Worm (Caenorhabditis elegans) whole organism, late embryonic: ENCODE results near the gene R08D7.4.
A peak's percentile ranks its signal among the peaks of the same experiment; 100 is the strongest.

Experiments
- C38D4.7 ChIP-seq: fragments of 200-800 bp; sonication (Bioruptor generic); optimal IDR thresholded peaks from 2 replicates; lab custom pipeline; 2018; ENCODE audit warnings: mild to moderate bottlenecking, missing genetic modification characterization, moderate library complexity, missing compliant biosample characterization
- F13H6.1 ChIP-seq: sonication (generic microtip); optimal IDR thresholded peaks from 2 replicates; lab custom pipeline; 2016; ENCODE audit warnings: missing genetic modification characterization, missing compliant biosample characterization
- K09A11.1 ChIP-seq: sonication (generic microtip); optimal IDR thresholded peaks from 2 replicates; lab custom pipeline; 2017; ENCODE audit warnings: antibody characterized with exemption, mild to moderate bottlenecking, missing genetic modification characterization, missing compliant biosample characterization; ENCODE audit not compliant: insufficient read depth
- Y22D7AL.16 ChIP-seq: sonication (generic microtip); optimal IDR thresholded peaks from 2 replicates; lab custom pipeline; 2016; ENCODE audit warnings: missing genetic modification characterization, missing compliant biosample characterization
- ahr-1 ChIP-seq: sonication (generic microtip); optimal IDR thresholded peaks from 2 replicates; lab custom pipeline; 2016; ENCODE audit warnings: missing genetic modification characterization, missing compliant biosample characterization
- ama-1 ChIP-seq: fragments of 150-350 bp; optimal IDR thresholded peaks from 2 replicates; lab custom pipeline; 2014
- ceh-2 ChIP-seq: sonication (generic microtip); optimal IDR thresholded peaks from 2 replicates; lab custom pipeline; 2016; ENCODE audit warnings: missing genotype, missing genetic modification characterization, missing compliant biosample characterization
- ceh-22 ChIP-seq: sonication (generic microtip); optimal IDR thresholded peaks from 2 replicates; lab custom pipeline; 2017; ENCODE audit warnings: missing biosample characterization, missing genetic modification characterization
- ceh-24 ChIP-seq: sonication (generic microtip); optimal IDR thresholded peaks from 2 replicates; lab custom pipeline; 2016; ENCODE audit warnings: mild to moderate bottlenecking, missing genetic modification characterization, missing compliant biosample characterization
- ceh-30 ChIP-seq: fragments of 150-350 bp; optimal IDR thresholded peaks from 2 replicates; lab custom pipeline; 2014; ENCODE audit warnings: missing biosample characterization, missing genetic modification characterization
- ceh-31 ChIP-seq: sonication (generic microtip); optimal IDR thresholded peaks from 2 replicates; lab custom pipeline; 2016; ENCODE audit warnings: missing genetic modification characterization, missing compliant biosample characterization
- ceh-34 ChIP-seq: sonication (generic microtip); optimal IDR thresholded peaks from 2 replicates; lab custom pipeline; 2016; ENCODE audit warnings: mild to moderate bottlenecking, missing genetic modification characterization, missing compliant biosample characterization
- ceh-45 ChIP-seq: fragments of 200-800 bp; sonication (Bioruptor generic); IDR thresholded peaks from 2 replicates; pipeline ENCODE4 v1.3.6; 2022; ENCODE audit warnings: missing genetic modification reagents, missing genetic modification characterization, missing compliant biosample characterization
- ceh-48 ChIP-seq: sonication (generic microtip); optimal IDR thresholded peaks from 2 replicates; lab custom pipeline; 2016; ENCODE audit warnings: missing genetic modification characterization, inconsistent platforms, missing compliant biosample characterization
- ceh-6 ChIP-seq: fragments of 200-800 bp; sonication (Bioruptor generic); optimal IDR thresholded peaks from 2 replicates; lab custom pipeline; 2018; ENCODE audit warnings: mild to moderate bottlenecking, missing genetic modification characterization, missing compliant biosample characterization
- ceh-9 ChIP-seq: sonication (generic microtip); optimal IDR thresholded peaks from 2 replicates; lab custom pipeline; 2016; ENCODE audit warnings: mild to moderate bottlenecking, missing genetic modification characterization, inconsistent platforms, missing compliant biosample characterization
- che-1 ChIP-seq: sonication (generic microtip); optimal IDR thresholded peaks from 2 replicates; lab custom pipeline; 2016; ENCODE audit warnings: mild to moderate bottlenecking, missing genetic modification characterization, missing compliant biosample characterization
- dmd-4 ChIP-seq: sonication (generic microtip); optimal IDR thresholded peaks from 2 replicates; lab custom pipeline; 2016; ENCODE audit warnings: borderline replicate concordance, missing genetic modification characterization, missing compliant biosample characterization
- dve-1 ChIP-seq: sonication (generic microtip); optimal IDR thresholded peaks from 2 replicates; lab custom pipeline; 2017; ENCODE audit warnings: antibody characterized with exemption, mild to moderate bottlenecking, missing genetic modification characterization, missing compliant biosample characterization
- elt-2 ChIP-seq: sonication (generic microtip); optimal IDR thresholded peaks from 2 replicates; lab custom pipeline; 2016; ENCODE audit warnings: missing genetic modification reagents, missing genetic modification characterization, missing compliant biosample characterization
- elt-4 ChIP-seq: sonication (generic microtip); optimal IDR thresholded peaks from 2 replicates; lab custom pipeline; 2016; ENCODE audit warnings: missing genetic modification characterization, missing compliant biosample characterization
- ets-4 ChIP-seq: sonication (generic microtip); optimal IDR thresholded peaks from 2 replicates; lab custom pipeline; 2016; ENCODE audit warnings: missing genetic modification characterization, missing compliant biosample characterization
- eyg-1 ChIP-seq: sonication (generic microtip); optimal IDR thresholded peaks from 2 replicates; lab custom pipeline; 2016; ENCODE audit warnings: missing genotype, missing genetic modification characterization, missing compliant biosample characterization
- fkh-10 ChIP-seq: fragments of 150-350 bp; optimal IDR thresholded peaks from 2 replicates; lab custom pipeline; 2014; ENCODE audit warnings: missing biosample characterization, missing genetic modification reagents, missing genetic modification characterization
- fkh-6 ChIP-seq: sonication (generic microtip); optimal IDR thresholded peaks from 2 replicates; lab custom pipeline; 2016; ENCODE audit warnings: missing genetic modification characterization, missing compliant biosample characterization
- gmeb-2 ChIP-seq: sonication (generic microtip); optimal IDR thresholded peaks from 2 replicates; lab custom pipeline; 2016; ENCODE audit warnings: missing genetic modification characterization, inconsistent platforms, missing compliant biosample characterization
- hlh-13 ChIP-seq: fragments of 200-800 bp; sonication (Bioruptor generic); optimal IDR thresholded peaks from 2 replicates; lab custom pipeline; 2018; ENCODE audit warnings: mild to moderate bottlenecking, missing genetic modification characterization, missing compliant biosample characterization
- hlh-8 ChIP-seq: sonication (generic microtip); optimal IDR thresholded peaks from 2 replicates; lab custom pipeline; 2016; ENCODE audit warnings: missing genotype, missing genetic modification characterization, missing compliant biosample characterization
- lin-11 ChIP-seq: fragments of 200-800 bp; sonication (Bioruptor generic); optimal IDR thresholded peaks from 2 replicates; lab custom pipeline; 2018; ENCODE audit warnings: mild to moderate bottlenecking, missing genetic modification characterization, missing compliant biosample characterization
- mec-3 ChIP-seq: sonication (generic microtip); optimal IDR thresholded peaks from 2 replicates; lab custom pipeline; 2016; ENCODE audit warnings: borderline replicate concordance, missing genetic modification characterization, missing compliant biosample characterization
- nfya-1 ChIP-seq: sonication (generic microtip); optimal IDR thresholded peaks from 2 replicates; lab custom pipeline; 2017; ENCODE audit warnings: missing genetic modification characterization, mild to moderate bottlenecking, missing compliant biosample characterization, antibody characterized with exemption, moderate library complexity
- nhr-11 ChIP-seq: fragments of 150-350 bp; optimal IDR thresholded peaks from 2 replicates; lab custom pipeline; 2014; ENCODE audit warnings: missing biosample characterization, missing genetic modification characterization
- nhr-232 ChIP-seq: sonication (generic microtip); optimal IDR thresholded peaks from 2 replicates; lab custom pipeline; 2016; ENCODE audit warnings: missing genetic modification characterization, missing compliant biosample characterization
- pat-9 ChIP-seq: fragments of 200-800 bp; sonication (Bioruptor generic); optimal IDR thresholded peaks from 2 replicates; lab custom pipeline; 2018; ENCODE audit warnings: mild to moderate bottlenecking, missing genetic modification characterization, moderate library complexity, missing compliant biosample characterization
- pax-1 ChIP-seq: fragments of 150-350 bp; optimal IDR thresholded peaks from 2 replicates; lab custom pipeline; 2014; ENCODE audit warnings: missing biosample characterization, missing genetic modification characterization
- pha-2 ChIP-seq: sonication (generic microtip); optimal IDR thresholded peaks from 2 replicates; lab custom pipeline; 2017; ENCODE audit warnings: mild to moderate bottlenecking, missing genetic modification characterization, missing compliant biosample characterization
- pqm-1 ChIP-seq: sonication (generic microtip); optimal IDR thresholded peaks from 2 replicates; lab custom pipeline; 2016; ENCODE audit warnings: missing genetic modification characterization, missing compliant biosample characterization
- ref-2 ChIP-seq: sonication (generic microtip); optimal IDR thresholded peaks from 2 replicates; lab custom pipeline; 2016; ENCODE audit warnings: missing genetic modification characterization, missing compliant biosample characterization
- rnt-1 ChIP-seq: sonication (generic microtip); optimal IDR thresholded peaks from 2 replicates; lab custom pipeline; 2016; ENCODE audit warnings: missing genetic modification characterization, missing compliant biosample characterization
- sox-2 ChIP-seq: fragments of 200-800 bp; sonication (Bioruptor generic); IDR thresholded peaks from 2 replicates; pipeline ENCODE4 v1.3.6; 2022; ENCODE audit warnings: missing genetic modification reagents, missing genetic modification characterization, missing compliant biosample characterization
- tbx-2 ChIP-seq: sonication (generic microtip); optimal IDR thresholded peaks from 2 replicates; lab custom pipeline; 2016; ENCODE audit warnings: missing genetic modification characterization, missing compliant biosample characterization
- tbx-7 ChIP-seq: sonication (generic microtip); optimal IDR thresholded peaks from 2 replicates; lab custom pipeline; 2016; ENCODE audit warnings: missing genotype, missing genetic modification characterization, missing compliant biosample characterization
- ttx-3 ChIP-seq: sonication (generic microtip); optimal IDR thresholded peaks from 2 replicates; lab custom pipeline; 2016; ENCODE audit warnings: missing genetic modification reagents, missing genetic modification characterization, missing compliant biosample characterization
- unc-3 ChIP-seq, 2 experiments: fragments of 200-800 bp in 1 of 2; sonication (Bioruptor generic) in 1 of 2; sonication (generic microtip) in 1 of 2; conservative IDR thresholded peaks in 1 of 2; optimal IDR thresholded peaks in 1 of 2; 2 replicates each; pipeline versions ENCODE4 v1.3.6 to Lab custom; 2016 to 2022; ENCODE audit warnings: missing compliant biosample characterization in 2 of 2, missing genetic modification characterization in 2 of 2, missing genetic modification reagents in 1 of 2
- unc-42 ChIP-seq: sonication (generic microtip); optimal IDR thresholded peaks from 2 replicates; lab custom pipeline; 2016; ENCODE audit warnings: missing genotype, missing genetic modification characterization, missing compliant biosample characterization
- unc-55 ChIP-seq: sonication (generic microtip); optimal IDR thresholded peaks from 2 replicates; lab custom pipeline; 2017; ENCODE audit warnings: missing biosample characterization, missing genetic modification reagents, missing genetic modification characterization
- unc-86 ChIP-seq: sonication (generic microtip); optimal IDR thresholded peaks from 2 replicates; lab custom pipeline; 2016; ENCODE audit warnings: missing genetic modification characterization, missing compliant biosample characterization
- ztf-16 ChIP-seq: sonication (generic microtip); optimal IDR thresholded peaks from 2 replicates; lab custom pipeline; 2017; ENCODE audit warnings: missing genetic modification characterization, missing compliant biosample characterization

Gene R08D7.4

DNA sequence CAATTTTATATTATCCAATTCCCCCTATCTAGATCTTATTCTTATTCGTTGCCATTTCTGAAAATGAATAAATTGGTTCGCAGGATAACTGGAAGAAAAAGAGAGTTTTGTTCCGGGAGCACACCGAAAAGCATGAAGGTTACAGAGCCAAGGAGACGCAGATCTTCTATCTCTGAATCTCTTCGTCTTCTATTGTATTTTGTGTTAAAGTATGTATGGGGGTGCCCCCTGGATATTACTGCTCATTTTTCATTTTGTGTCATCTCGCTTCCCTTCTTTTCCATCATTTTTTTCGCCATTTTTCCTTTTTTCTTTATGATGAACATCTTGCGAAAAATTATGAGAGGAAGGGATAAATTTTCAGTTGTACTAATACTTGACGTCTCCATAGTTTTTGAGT lies 38.0 kb upstream of the R08D7.4 start:
- no peak for TF ChIP-seq ceh-22 (tag; lab: Kevin White, UChicago)
- TF ChIP-seq ahr-1, result no peak
- no peak for TF ChIP-seq fkh-6 (tag; lab: Kevin White, UChicago)
- TF ChIP-seq nhr-11 (tag; lab: Kevin White, UChicago), result no peak

ce11 chrIII:8934378-8934777 lies 37.3 kb upstream of the R08D7.4 start:
- TF ChIP-seq elt-2 (tag; lab: Kevin White, UChicago), result no peak
- TF ChIP-seq nfya-1, result no peak
- TF ChIP-seq ttx-3, result no peak
- no peak for TF ChIP-seq pha-2 (tag; lab: Kevin White, UChicago)
- TF ChIP-seq ceh-22 (tag; lab: Kevin White, UChicago), result no peak
- TF ChIP-seq ceh-6 (GFP tag; lab: Kevin White, UChicago), result no peak
- no peak for TF ChIP-seq F13H6.1
- TF ChIP-seq hlh-13 (GFP tag; lab: Kevin White, UChicago), result no peak
- TF ChIP-seq dve-1 (tag; lab: Kevin White, UChicago), result no peak
- TF ChIP-seq mec-3 (tag; lab: Kevin White, UChicago), result no peak
- TF ChIP-seq K09A11.1, result no peak
- no peak for TF ChIP-seq pax-1 (tag; lab: Kevin White, UChicago)
- TF ChIP-seq elt-4 (tag; lab: Kevin White, UChicago), result no peak
- no peak for TF ChIP-seq lin-11 (tag; lab: Kevin White, UChicago)
- TF ChIP-seq tbx-7 (tag; lab: Kevin White, UChicago), result no peak
- no peak for TF ChIP-seq unc-3 (GFP tag; conservative IDR thresholded peaks at IDR 0.05; lab: Robert Waterston, UW)
- no peak for TF ChIP-seq unc-3 (tag; optimal IDR thresholded peaks at IDR 0.05; lab: Kevin White, UChicago)
- no peak for TF ChIP-seq che-1
- no peak for TF ChIP-seq ets-4
- TF ChIP-seq unc-55 (GFP tag; lab: Kevin White, UChicago), result no peak
- TF ChIP-seq hlh-8, result no peak

DNA sequence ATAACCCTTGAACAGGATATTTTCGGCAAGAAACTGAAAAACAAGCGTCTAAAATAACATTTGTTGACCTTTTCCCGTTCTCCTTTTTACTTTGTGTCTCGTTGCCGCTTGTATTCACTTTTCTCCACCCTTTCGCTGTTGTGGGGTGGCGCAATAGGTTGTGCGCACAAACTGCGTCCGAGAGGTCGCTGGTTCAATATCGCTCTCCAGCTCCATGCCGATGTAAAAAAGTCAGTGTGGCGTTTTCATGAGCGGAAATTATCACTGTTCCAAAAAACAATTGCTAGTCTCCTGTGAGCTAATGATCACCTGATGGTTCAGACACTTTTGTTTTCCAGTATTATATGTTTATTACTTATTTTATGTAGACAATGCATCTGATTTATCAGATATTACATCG lies 34.1 kb upstream of the R08D7.4 start:
- peak; percentile 87 for TF ChIP-seq che-1
- peak; percentile 89 for TF ChIP-seq pha-2 (tag; lab: Kevin White, UChicago)
- TF ChIP-seq tbx-7 (tag; lab: Kevin White, UChicago), result peak; percentile 59
- TF ChIP-seq sox-2, result peak; percentile 76
- TF ChIP-seq ceh-34 (tag; lab: Kevin White, UChicago), result peak; percentile 94
- TF ChIP-seq ceh-2, result peak; percentile 86
- TF ChIP-seq ceh-24 (tag; lab: Kevin White, UChicago), result peak; percentile 85
- peak; percentile 51 for TF ChIP-seq unc-42 (tag; lab: Kevin White, UChicago)
- TF ChIP-seq ceh-9 (tag; lab: Kevin White, UChicago), result peak; percentile 66
- TF ChIP-seq pat-9 (tag; lab: Kevin White, UChicago), result peak; percentile 88
- peak; percentile 70 for TF ChIP-seq dve-1 (tag; lab: Kevin White, UChicago)
- TF ChIP-seq dmd-4 (tag; lab: Kevin White, UChicago), result peak; percentile 84
- peak; percentile 78 for TF ChIP-seq ceh-45
- TF ChIP-seq pqm-1 (tag; lab: Kevin White, UChicago), result peak; percentile 73
- TF ChIP-seq ama-1 (lab: Kevin White, UChicago), result no peak
- peak; percentile 69 for TF ChIP-seq F13H6.1
- peak; percentile 82 for TF ChIP-seq Y22D7AL.16 (tag; lab: Kevin White, UChicago)
- TF ChIP-seq rnt-1 (tag; lab: Kevin White, UChicago), result peak; percentile 82
- TF ChIP-seq ahr-1, result peak; percentile 81
- TF ChIP-seq tbx-2 (tag; lab: Kevin White, UChicago), result peak; percentile 93
- peak; percentile 87 for TF ChIP-seq eyg-1 (tag; lab: Kevin White, UChicago)
- no peak for TF ChIP-seq pax-1 (tag; lab: Kevin White, UChicago)
- TF ChIP-seq C38D4.7 (GFP tag; lab: Kevin White, UChicago), result peak; percentile 86
- TF ChIP-seq gmeb-2 (tag; lab: Kevin White, UChicago), result peak; percentile 89
- TF ChIP-seq lin-11 (tag; lab: Kevin White, UChicago), result peak; percentile 86
- peak; percentile 82 for TF ChIP-seq ceh-48 (tag; lab: Kevin White, UChicago)
- TF ChIP-seq unc-86 (tag; lab: Kevin White, UChicago), result peak; percentile 91
- TF ChIP-seq unc-55 (GFP tag; lab: Kevin White, UChicago), result no peak
- TF ChIP-seq fkh-10 (GFP tag; lab: Kevin White, UChicago), result peak; percentile 33
- TF ChIP-seq fkh-6 (tag; lab: Kevin White, UChicago), result peak; percentile 93
- peak; percentile 77 for TF ChIP-seq ceh-31 (tag; lab: Kevin White, UChicago)
- peak; percentile 56 for TF ChIP-seq ceh-22 (tag; lab: Kevin White, UChicago)
- TF ChIP-seq nhr-232 (tag; lab: Kevin White, UChicago), result peak; percentile 88
- peak; percentile 63 for TF ChIP-seq ref-2 (tag; lab: Kevin White, UChicago)
- TF ChIP-seq hlh-13 (GFP tag; lab: Kevin White, UChicago), result peak; percentile 88
- TF ChIP-seq ceh-30 (tag; lab: Kevin White, UChicago), result no peak
- peak; percentile 92 for TF ChIP-seq ztf-16 (tag; lab: Kevin White, UChicago)
